Fruit fly (Drosophila melanogaster): ENCODE measurements around the gene CG14630.

Gene CG14630

DNA sequence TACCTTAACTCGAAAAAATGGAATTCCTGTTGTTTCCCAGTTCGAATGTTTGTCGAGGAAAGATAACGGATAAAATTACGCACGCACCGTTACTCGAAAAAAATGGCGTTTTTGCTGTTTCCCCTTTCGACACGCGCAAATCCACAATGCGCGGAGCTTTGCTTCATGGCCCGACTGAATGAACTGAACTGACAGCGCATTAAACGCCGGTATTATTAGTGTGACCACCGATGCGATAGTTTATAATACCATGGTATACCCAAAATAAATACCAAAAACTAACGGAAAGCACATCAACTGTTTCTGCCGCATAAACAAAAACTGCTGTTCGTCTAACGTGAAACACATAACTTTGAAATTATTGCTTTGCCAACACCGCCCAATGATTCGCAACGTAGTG lies 4.8 kb upstream of the CG14630 start, which contains the start of the genes CG32814, CG11638 and CG3021:
TSS of gene CG32814 (minus strand) at position 190 of the 400 bp plus-strand sequence.
TSS of gene CG11638 (minus strand) at position 193 of the 400 bp plus-strand sequence.
TSS of gene CG3021 (plus strand) at position 281 of the 400 bp plus-strand sequence.
- TF ChIP-seq CG32264 (GFP tag; optimal IDR thresholded peaks at IDR 0.05): no peak
- no peak for TF ChIP-seq Rel (GFP tag; optimal IDR thresholded peaks at IDR 0.05)
- TF ChIP-seq Rel (tag; optimal IDR thresholded peaks at IDR 0.05): peak; percentile 75
- TF ChIP-seq rgr (GFP tag; optimal IDR thresholded peaks at IDR 0.05): peak; percentile 11

DNA sequence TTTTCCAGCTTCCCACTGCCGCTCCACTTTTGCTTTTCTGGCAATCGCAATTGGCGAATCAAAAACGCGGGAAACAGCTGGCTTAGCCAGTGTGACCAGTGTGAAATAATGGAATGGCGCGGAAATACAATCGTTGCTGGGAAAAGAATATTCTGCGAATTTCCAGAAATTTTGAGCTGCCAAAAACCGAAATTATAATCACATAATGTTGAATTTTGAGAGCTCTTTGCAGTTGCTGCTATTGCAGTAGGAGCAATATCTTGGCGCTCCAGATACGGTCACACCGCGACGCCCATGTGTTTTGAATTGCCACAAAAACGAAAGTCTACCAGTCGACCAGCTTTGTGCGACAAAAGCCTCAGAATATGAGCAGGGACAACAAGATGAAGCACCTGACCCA lies 818 bp upstream of the CG14630 start, which contains the start of the genes Cdc45 and Rpp21:
TSS of gene Cdc45 (minus strand) at position 79 of the 400 bp plus-strand sequence.
TSS of gene Rpp21 (plus strand) at position 281 of the 400 bp plus-strand sequence.
- TF ChIP-seq foxo (GFP tag; optimal IDR thresholded peaks at IDR 0.05) (peak in 1 of 2 experiments; percentile 3), Dif (GFP tag; optimal IDR thresholded peaks at IDR 0.05; ENCODE audit: partially characterized antibody) (no peak), usp (GFP tag; optimal IDR thresholded peaks at IDR 0.05) (no peak), Myc (optimal IDR thresholded peaks at IDR 0.05) (peak; percentile 35), Mio (GFP tag; optimal IDR thresholded peaks at IDR 0.05) (no peak), h (GFP tag; optimal IDR thresholded peaks at IDR 0.05) (peak; percentile 10), Rel (GFP tag; optimal IDR thresholded peaks at IDR 0.05) (no peak), Rel (tag; optimal IDR thresholded peaks at IDR 0.05) (peak; percentile 26), HLH106 (tag; optimal IDR thresholded peaks at IDR 0.05) (peak; percentile 13), Abd-B (GFP tag; optimal IDR thresholded peaks at IDR 0.05) (no peak), Hr83 (GFP tag; optimal IDR thresholded peaks at IDR 0.05; ENCODE audit: poor library complexity, severe bottlenecking) (no peak), woc (GFP tag; optimal IDR thresholded peaks at IDR 0.05) (no peak), dl (GFP tag; optimal IDR thresholded peaks at IDR 0.05; ENCODE audit: insufficient read depth in 1 of 2, partially characterized antibody in 2 of 2) (no peak), ey (GFP tag; optimal IDR thresholded peaks at IDR 0.05) (no peak), CG32264 (GFP tag; optimal IDR thresholded peaks at IDR 0.05) (no peak), psq (GFP tag; optimal IDR thresholded peaks at IDR 0.05) (no peak)

DNA sequence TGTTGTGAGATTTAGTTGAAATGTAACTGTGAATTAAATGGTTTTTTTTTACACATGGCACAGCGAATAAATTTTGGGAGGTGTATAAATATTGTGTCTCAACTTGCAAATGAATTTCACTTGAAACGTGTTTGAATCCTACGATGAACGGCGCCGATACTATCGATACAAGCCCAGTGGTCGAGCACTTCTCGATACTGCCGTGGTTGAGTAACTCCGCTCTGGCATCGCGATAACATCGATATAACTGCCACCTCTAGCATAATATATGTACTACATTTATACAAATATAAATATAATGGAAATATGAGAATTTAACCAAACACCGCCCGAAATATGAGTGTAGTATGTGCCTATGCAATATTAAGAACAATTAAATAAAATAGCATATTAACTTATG lies 1.8 kb downstream of the CG14630 start:
- TF ChIP-seq foxo (GFP tag; optimal IDR thresholded peaks at IDR 0.05) (peak in 1 of 2 experiments; percentile 53), rgr (GFP tag; optimal IDR thresholded peaks at IDR 0.05) (peak; percentile 47), Hr78 (GFP tag; optimal IDR thresholded peaks at IDR 0.05) (no peak), OdsH (GFP tag; optimal IDR thresholded peaks at IDR 0.05) (peak; percentile 7), h (GFP tag; optimal IDR thresholded peaks at IDR 0.05) (peak; percentile 33), fru (GFP tag; optimal IDR thresholded peaks at IDR 0.05) (no peak), GATAd (GFP tag; optimal IDR thresholded peaks at IDR 0.05) (peak; percentile 21), Hr83 (GFP tag; optimal IDR thresholded peaks at IDR 0.05; ENCODE audit: poor library complexity, severe bottlenecking) (peak; percentile 91), Myc (optimal IDR thresholded peaks at IDR 0.05) (peak; percentile 8), psq (GFP tag; optimal IDR thresholded peaks at IDR 0.05) (no peak), br (GFP tag; optimal IDR thresholded peaks at IDR 0.05) (peak; percentile 10), HLH106 (tag; optimal IDR thresholded peaks at IDR 0.05) (peak; percentile 10)

DNA sequence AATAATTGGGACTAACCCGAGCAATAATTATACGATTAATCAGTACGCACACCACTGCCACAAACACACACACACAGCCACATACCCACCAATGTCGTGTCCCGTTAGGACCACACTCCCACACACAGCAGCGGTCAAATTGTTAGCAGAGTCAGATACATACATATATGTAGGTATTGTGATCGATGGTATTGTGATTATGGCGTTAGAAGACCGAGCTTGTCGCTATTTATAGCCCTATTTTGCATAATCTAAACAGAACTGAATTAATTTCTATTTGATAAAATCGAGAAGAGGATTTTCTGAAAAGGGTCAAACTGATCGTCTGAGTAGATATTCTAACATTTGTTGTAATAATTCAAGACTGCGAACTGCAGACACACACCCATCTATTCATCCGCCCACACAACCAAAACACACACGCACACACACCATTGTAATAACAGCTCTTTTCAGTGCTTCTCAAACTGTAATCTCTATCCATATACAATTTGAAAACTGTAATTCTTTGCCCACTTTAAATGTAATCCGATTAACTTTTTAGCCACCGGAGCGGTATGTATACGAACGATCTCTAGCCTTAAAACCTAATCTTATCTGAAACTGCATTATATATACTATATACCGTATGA lies 10.2 kb downstream of the CG14630 start:
- TF ChIP-seq rgr (GFP tag; optimal IDR thresholded peaks at IDR 0.05) (peak; percentile 23), Sp1 (GFP tag; optimal IDR thresholded peaks at IDR 0.05) (no peak), Myc (optimal IDR thresholded peaks at IDR 0.05) (peak; percentile 33), psq (GFP tag; optimal IDR thresholded peaks at IDR 0.05) (no peak), fru (GFP tag; optimal IDR thresholded peaks at IDR 0.05) (peak; percentile 35), h (GFP tag; optimal IDR thresholded peaks at IDR 0.05) (peak; percentile 40), Jra (GFP tag; optimal IDR thresholded peaks at IDR 0.05) (peak; percentile 17), OdsH (GFP tag; optimal IDR thresholded peaks at IDR 0.05) (peak; percentile 40), foxo (GFP tag; optimal IDR thresholded peaks at IDR 0.05) (peak in 1 of 2 experiments; percentile 52), ey (GFP tag; optimal IDR thresholded peaks at IDR 0.05) (peak; percentile 31)

DNA sequence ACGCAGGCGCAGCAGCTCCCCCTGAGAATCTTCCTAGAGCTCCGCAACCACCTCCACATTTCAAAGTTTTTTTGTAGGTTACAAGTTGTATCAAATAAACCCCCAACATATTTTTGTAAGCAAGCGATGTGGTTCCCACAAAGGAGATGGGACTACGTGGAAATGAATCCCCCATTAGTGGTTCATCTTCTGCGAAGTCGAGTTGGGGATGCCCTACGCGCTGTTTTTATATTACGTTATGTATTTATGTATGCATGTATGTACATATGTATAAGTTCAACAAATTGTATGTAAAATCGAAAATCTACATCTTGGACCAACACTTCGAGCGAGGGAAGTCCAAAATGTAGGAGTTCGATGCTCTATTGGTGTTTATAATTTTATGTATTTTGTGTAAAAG lies 14.6 kb downstream of the CG14630 start, which contains the start of gene CG42259:
TSS of gene CG42259 (plus strand) at position 301 of the 400 bp plus-strand sequence.
- TF ChIP-seq Jra (GFP tag; optimal IDR thresholded peaks at IDR 0.05): no peak
- TF ChIP-seq CG9705 (GFP tag; optimal IDR thresholded peaks at IDR 0.05): no peak
- TF ChIP-seq jim (GFP tag; optimal IDR thresholded peaks at IDR 0.05): no peak
- no peak for TF ChIP-seq dmrt93B (GFP tag; optimal IDR thresholded peaks at IDR 0.05)

DNA sequence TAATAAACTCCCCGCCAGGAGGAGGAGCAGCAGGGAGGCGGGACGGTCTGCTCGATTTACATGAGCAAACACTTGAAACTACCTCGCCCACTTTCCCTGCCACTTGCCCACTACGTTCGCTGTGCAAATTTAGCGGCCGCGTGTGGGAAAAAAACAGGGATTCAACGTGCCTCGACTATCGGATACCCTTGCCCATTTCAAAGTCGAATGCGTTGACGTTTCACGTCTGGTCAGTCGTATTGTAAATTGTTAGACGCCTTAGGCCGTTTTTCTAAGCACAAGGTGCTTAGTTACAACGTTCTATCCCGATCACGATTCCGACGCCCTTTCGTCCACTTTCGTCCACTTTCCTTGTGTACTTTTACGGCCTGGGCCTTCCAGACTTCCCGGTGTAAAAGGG lies 16.4 kb downstream of the CG14630 start:
- no peak for TF ChIP-seq jim (GFP tag; optimal IDR thresholded peaks at IDR 0.05)
- TF ChIP-seq tai (GFP tag; optimal IDR thresholded peaks at IDR 0.05): no peak
- TF ChIP-seq Sp1 (GFP tag; optimal IDR thresholded peaks at IDR 0.05): no peak
- TF ChIP-seq Rel (GFP tag; optimal IDR thresholded peaks at IDR 0.05): no peak
- TF ChIP-seq Rel (tag; optimal IDR thresholded peaks at IDR 0.05): no peak
